Worm (Caenorhabditis elegans): ENCODE measurements around the gene Y116A8B.4.
A peak's percentile ranks its signal among the peaks of the same experiment; 100 is the strongest.

Gene Y116A8B.4

DNA sequence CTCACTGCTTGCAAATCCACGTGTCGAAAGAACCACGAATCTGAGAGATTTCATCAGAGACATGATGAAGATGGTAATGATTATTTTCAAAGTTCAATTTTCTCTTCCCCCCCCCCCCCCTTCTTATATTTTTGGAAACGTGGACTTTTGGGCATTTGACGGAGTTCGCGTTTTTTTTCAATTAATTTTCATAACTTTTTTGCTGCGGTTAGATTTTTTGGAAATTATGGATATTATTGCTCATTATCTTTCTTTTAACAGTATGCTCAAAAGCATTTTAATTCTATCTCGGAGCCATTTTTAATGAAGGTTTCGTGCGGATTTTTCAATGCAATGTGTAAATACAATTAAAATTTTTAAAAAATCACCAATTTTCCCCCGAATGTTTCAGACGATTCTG is 35.7 kb downstream of the Y116A8B.4 start, which contains the start of gene phyh-1:
Gene phyh-1, minus strand, starts transcription at position 101 of the 400 bp plus-strand sequence.
- TF ChIP-seq hlh-30 (tag; optimal IDR thresholded peaks at IDR 0.05; ENCODE audit: insufficient read depth) (no peak), rnt-1 (tag; optimal IDR thresholded peaks at IDR 0.05) (no peak), pha-4 (tag; optimal IDR thresholded peaks at IDR 0.05) (no peak), ceh-2 (tag; optimal IDR thresholded peaks at IDR 0.05) (no peak), ceh-6 (GFP tag; optimal IDR thresholded peaks at IDR 0.05) (no peak), ref-2 (tag; optimal IDR thresholded peaks at IDR 0.05) (no peak), K09A11.1 (tag; optimal IDR thresholded peaks at IDR 0.05; ENCODE audit: insufficient read depth) (no peak), sox-2 (GFP tag; IDR thresholded peaks at IDR 0.05) (no peak), ahr-1 (tag; optimal IDR thresholded peaks at IDR 0.05) (no peak), nhr-11 (tag; optimal IDR thresholded peaks at IDR 0.05) (no peak), F13H6.1 (tag; optimal IDR thresholded peaks at IDR 0.05) (no peak), unc-86 (tag; optimal IDR thresholded peaks at IDR 0.05) (no peak), lin-11 (tag; optimal IDR thresholded peaks at IDR 0.05) (no peak), sdc-2 (tag; optimal IDR thresholded peaks at IDR 0.05) (no peak), ztf-16 (tag; optimal IDR thresholded peaks at IDR 0.05) (no peak), npax-4 (tag; optimal IDR thresholded peaks at IDR 0.05) (no peak)

DNA sequence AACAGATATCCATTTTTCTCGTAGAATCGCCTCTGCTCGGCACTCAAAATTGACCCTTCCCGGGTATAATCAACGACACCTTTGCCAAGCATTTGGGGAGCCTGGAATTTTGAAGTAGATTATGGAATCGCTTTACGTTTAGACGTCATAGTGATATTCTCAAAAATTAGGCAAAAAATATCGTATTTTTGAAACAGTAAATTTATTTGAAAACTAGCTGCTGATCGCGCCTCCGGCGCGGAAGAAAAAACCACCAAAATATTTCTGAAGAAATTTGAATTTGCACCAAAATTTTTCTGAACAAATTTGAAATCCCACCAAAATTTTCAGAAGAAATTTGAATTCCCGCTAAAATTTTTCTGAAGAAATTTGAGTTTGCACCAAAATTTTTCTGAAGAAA is 38.8 kb downstream of the Y116A8B.4 start, which contains the start of gene ZK550.6:
Gene ZK550.6, minus strand, starts transcription at position 101 of the 400 bp plus-strand sequence.
- TF ChIP-seq ets-4 (tag; optimal IDR thresholded peaks at IDR 0.05) = no peak

DNA sequence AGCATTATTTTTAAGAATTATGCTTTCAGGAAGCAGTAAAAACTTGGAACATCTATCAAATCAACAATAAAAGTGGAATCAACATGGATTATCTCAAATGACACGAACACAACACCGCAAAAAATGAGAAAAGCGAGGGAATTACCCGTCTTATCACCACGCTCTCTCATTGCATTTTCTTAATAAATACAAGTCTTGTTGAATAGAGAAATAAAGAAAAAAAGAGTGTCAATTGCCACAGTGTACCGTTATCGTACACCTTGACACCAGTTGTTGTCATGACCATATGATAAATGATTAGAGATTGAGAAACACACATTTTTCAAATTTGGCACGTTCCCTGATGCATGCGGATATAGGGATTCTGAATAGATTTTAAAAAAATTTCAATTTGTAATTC is 40.1 kb downstream of the Y116A8B.4 start:
- TF ChIP-seq dmd-4 (tag; optimal IDR thresholded peaks at IDR 0.05; ENCODE audit: borderline replicate concordance) (no peak), elt-2 (tag; optimal IDR thresholded peaks at IDR 0.05) (peak; percentile 83), pqm-1 (tag; optimal IDR thresholded peaks at IDR 0.05) (no peak), hlh-8 (tag; optimal IDR thresholded peaks at IDR 0.05) (no peak)

DNA sequence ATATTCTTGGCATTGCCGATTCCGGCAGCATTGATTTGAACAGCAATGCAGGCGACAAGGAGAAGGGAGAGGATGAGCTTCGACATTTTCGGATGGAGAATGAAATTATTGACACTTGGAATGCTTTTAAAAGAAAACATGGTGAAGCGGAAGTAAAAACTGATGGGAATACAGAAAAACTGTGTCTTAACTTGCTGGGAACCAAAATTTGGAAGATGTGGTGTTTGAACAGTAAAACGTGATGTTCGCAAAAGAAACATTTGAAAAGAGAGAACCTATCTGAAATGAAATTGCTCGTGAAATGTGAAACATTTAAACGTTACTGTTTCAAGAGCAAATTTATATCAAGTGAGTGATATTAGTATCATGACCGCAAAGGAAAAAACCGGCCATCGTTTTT is 41.1 kb downstream of the Y116A8B.4 start, which contains the start of gene F26D10.13:
Gene F26D10.13, minus strand, starts transcription at position 101 of the 400 bp plus-strand sequence.
- TF ChIP-seq pat-9 (tag; optimal IDR thresholded peaks at IDR 0.05) (no peak), madf-2 (tag; optimal IDR thresholded peaks at IDR 0.05) (no peak), nhr-11 (tag; optimal IDR thresholded peaks at IDR 0.05) (no peak), nfya-1 (tag; optimal IDR thresholded peaks at IDR 0.05) (no peak), ttx-3 (tag; optimal IDR thresholded peaks at IDR 0.05) (no peak), ceh-34 (tag; optimal IDR thresholded peaks at IDR 0.05) (no peak), K09A11.1 (tag; optimal IDR thresholded peaks at IDR 0.05; ENCODE audit: insufficient read depth) (no peak), rnt-1 (tag; optimal IDR thresholded peaks at IDR 0.05) (no peak), ceh-30 (tag; optimal IDR thresholded peaks at IDR 0.05) (no peak), C08G9.2 (tag; optimal IDR thresholded peaks at IDR 0.05) (no peak)

DNA sequence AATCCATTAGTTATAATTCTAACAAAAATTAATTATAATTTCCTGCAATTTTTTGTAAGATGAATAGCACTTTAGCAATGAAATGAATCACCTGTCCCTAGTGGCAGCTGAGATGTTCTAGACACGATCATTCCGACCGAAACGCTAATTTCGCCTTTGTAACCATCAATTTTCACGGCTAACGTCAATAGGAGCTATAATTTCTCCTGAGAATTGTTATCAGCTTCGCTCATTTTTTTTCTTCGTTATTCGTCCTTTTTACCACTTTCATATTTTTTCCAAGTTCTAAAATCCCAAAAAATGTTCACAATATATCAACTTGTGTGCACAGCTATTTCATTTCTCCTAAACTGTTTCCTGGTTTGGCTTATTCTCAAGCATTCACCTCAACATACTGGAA is 41.7 kb downstream of the Y116A8B.4 start, which contains the start of gene str-187:
Gene str-187, plus strand, starts transcription at position 301 of the 400 bp plus-strand sequence.
- TF ChIP-seq ahr-1 (tag; optimal IDR thresholded peaks at IDR 0.05) (no peak), ceh-19 (GFP tag; optimal IDR thresholded peaks at IDR 0.05) (no peak), lim-6 (tag; optimal IDR thresholded peaks at IDR 0.05) (no peak), che-1 (tag; optimal IDR thresholded peaks at IDR 0.05) (no peak), syd-9 (tag; optimal IDR thresholded peaks at IDR 0.05) (no peak), unc-55 (GFP tag; optimal IDR thresholded peaks at IDR 0.05) (no peak), nhr-11 (tag; optimal IDR thresholded peaks at IDR 0.05) (no peak), hlh-30 (tag; optimal IDR thresholded peaks at IDR 0.05; ENCODE audit: insufficient read depth) (no peak), ceh-24 (tag; optimal IDR thresholded peaks at IDR 0.05) (no peak), rnt-1 (tag; optimal IDR thresholded peaks at IDR 0.05) (no peak), sox-2 (GFP tag; IDR thresholded peaks at IDR 0.05) (no peak), C38D4.7 (GFP tag; optimal IDR thresholded peaks at IDR 0.05) (no peak), pag-3 (tag; optimal IDR thresholded peaks at IDR 0.05; ENCODE audit: borderline replicate concordance) (no peak), sox-4 (tag; optimal IDR thresholded peaks at IDR 0.05) (no peak), lin-11 (tag; optimal IDR thresholded peaks at IDR 0.05) (no peak), ceh-22 (tag; optimal IDR thresholded peaks at IDR 0.05) (no peak)
